Worm (Caenorhabditis elegans): ENCODE data around the gene srt-39.

- TF ChIP-seq ceh-6 (GFP tag; optimal IDR thresholded peaks at IDR 0.05) (no peak), mec-3 (tag; optimal IDR thresholded peaks at IDR 0.05; ENCODE audit: borderline replicate concordance) (no peak), pax-1 (tag; optimal IDR thresholded peaks at IDR 0.05) (no peak), nhr-11 (tag; optimal IDR thresholded peaks at IDR 0.05) (no peak), unc-42 (tag; optimal IDR thresholded peaks at IDR 0.05) (no peak), npax-4 (tag; optimal IDR thresholded peaks at IDR 0.05) (no peak), ceh-31 (tag; optimal IDR thresholded peaks at IDR 0.05) (no peak), ztf-16 (tag; optimal IDR thresholded peaks at IDR 0.05) (no peak)
These were observed 21.0 kb downstream of the srt-39 start for ce11 chrV:12505730-12506129.
